Fruit fly (Drosophila melanogaster): Measurements from ENCODE around the gene CG32240.
A peak's percentile ranks its signal among the peaks of the same experiment; 100 is the strongest.

CG32240 gene

DNA sequence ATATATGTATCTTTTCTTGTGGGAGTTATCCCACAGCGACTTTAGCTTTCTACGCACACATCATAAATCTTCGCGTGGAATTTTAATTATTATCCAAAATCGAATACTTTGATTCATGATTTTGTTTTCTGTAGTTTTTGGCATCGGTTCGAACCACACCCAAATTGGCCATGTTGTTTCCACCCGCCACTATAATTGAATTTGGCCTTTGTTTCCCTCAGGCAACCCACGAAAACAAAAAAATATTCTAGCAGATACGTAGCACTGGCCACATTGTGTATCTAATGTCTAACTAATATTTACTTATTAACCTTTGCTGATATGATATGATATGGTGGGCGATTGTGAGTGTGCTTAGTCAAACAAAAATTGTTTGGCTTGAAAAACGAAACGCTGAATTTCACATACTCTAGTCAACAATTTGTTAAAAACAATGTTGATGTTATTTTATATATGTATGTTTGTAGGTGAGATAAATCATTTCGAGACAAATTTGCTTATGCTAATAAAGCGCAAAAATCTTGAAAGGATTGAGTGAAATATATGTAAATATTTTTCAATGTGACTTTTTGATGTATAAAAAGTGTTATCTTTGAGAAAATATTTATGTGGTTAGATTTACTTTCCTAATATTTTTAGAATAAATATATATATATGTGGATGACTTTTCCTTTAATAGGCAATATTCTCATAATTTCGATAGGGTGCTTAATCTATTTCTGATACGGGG lies 26.4 kb downstream of the CG32240 start (continued):
- TF ChIP-seq h (optimal IDR thresholded peaks at IDR 0.05) (no peak), CG2712 (tag; optimal IDR thresholded peaks at IDR 0.05) (peak; percentile 35), CG4404 (GFP tag; IDR thresholded peaks at IDR 0.05) (no peak), emc (GFP tag; optimal IDR thresholded peaks at IDR 0.05) (no peak), CG11560 (tag; IDR thresholded peaks at IDR 0.05) (no peak), dysf (GFP tag; IDR thresholded peaks at IDR 0.05) (0 out of 3 replicates have a peak, but pooled peaks have one; percentile 32), dimm (GFP tag; IDR thresholded peaks at IDR 0.05) (no peak), CG2116 (GFP tag; optimal IDR thresholded peaks at IDR 0.05) (no peak), CG14014 (GFP tag; IDR thresholded peaks at IDR 0.05) (no peak), CG14965 (GFP tag; optimal IDR thresholded peaks at IDR 0.05; ENCODE audit: borderline replicate concordance) (no peak), CG10543 (GFP tag; optimal IDR thresholded peaks at IDR 0.05) (no peak), CG17802 (tag; optimal IDR thresholded peaks at IDR 0.05) (no peak), Mad (GFP tag; optimal IDR thresholded peaks at IDR 0.05) (no peak), CG10274 (GFP tag; optimal IDR thresholded peaks at IDR 0.05) (no peak), NC2α (GFP tag; optimal IDR thresholded peaks at IDR 0.05) (no peak), Nf-YC (tag; optimal IDR thresholded peaks at IDR 0.05) (no peak), ab (GFP tag; optimal IDR thresholded peaks at IDR 0.05) (no peak), grn (GFP tag; optimal IDR thresholded peaks at IDR 0.05) (peak; percentile 5), CG6813 (GFP tag; optimal IDR thresholded peaks at IDR 0.05) (no peak), CG6254 (GFP tag; optimal IDR thresholded peaks at IDR 0.05) (no peak), Nf-YA (GFP tag; IDR thresholded peaks at IDR 0.05) (no peak), kay (GFP tag; optimal IDR thresholded peaks at IDR 0.05) (no peak), nom (GFP tag; optimal IDR thresholded peaks at IDR 0.05) (no peak), Tbp (GFP tag; optimal IDR thresholded peaks at IDR 0.05) (no peak), CG2202 (tag; optimal IDR thresholded peaks at IDR 0.05) (peak; percentile 8), CG34224 (GFP tag; IDR thresholded peaks at IDR 0.05; ENCODE audit: partially characterized antibody) (no peak), CG9876 (GFP tag; optimal IDR thresholded peaks at IDR 0.05) (no peak), CG8924 (tag; optimal IDR thresholded peaks at IDR 0.05) (peak; percentile 49), CG3065 (GFP tag; optimal IDR thresholded peaks at IDR 0.05) (no peak), Dp (GFP tag; optimal IDR thresholded peaks at IDR 0.05) (no peak), Chrac-16 (GFP tag; optimal IDR thresholded peaks at IDR 0.05) (no peak), Ssrp (tag; optimal IDR thresholded peaks at IDR 0.05) (peak; percentile 22), crc (GFP tag; optimal IDR thresholded peaks at IDR 0.05) (no peak), CG13624 (GFP tag; optimal IDR thresholded peaks at IDR 0.05) (no peak), CG4328 (GFP tag; optimal IDR thresholded peaks at IDR 0.05) (no peak), Dfd (GFP tag; optimal IDR thresholded peaks at IDR 0.05) (no peak), inv (GFP tag; IDR thresholded peaks at IDR 0.05; ENCODE audit: partially characterized antibody) (no peak), MTF-1 (GFP tag; optimal IDR thresholded peaks at IDR 0.05; ENCODE audit: borderline replicate concordance) (no peak), CG3995 (GFP tag; optimal IDR thresholded peaks at IDR 0.05) (no peak), Optix (GFP tag; IDR thresholded peaks at IDR 0.05) (no peak), CG11456 (GFP tag; IDR thresholded peaks at IDR 0.05) (no peak), bigmax (GFP tag; optimal IDR thresholded peaks at IDR 0.05) (no peak), CG6854 (GFP tag; optimal IDR thresholded peaks at IDR 0.05) (no peak), CG33213 (GFP tag; optimal IDR thresholded peaks at IDR 0.05) (no peak), YL-1 (GFP tag; optimal IDR thresholded peaks at IDR 0.05) (no peak), vvl (GFP tag; IDR thresholded peaks at IDR 0.05) (no peak), cad (GFP tag; optimal IDR thresholded peaks at IDR 0.05) (no peak), CG14050 (GFP tag; IDR thresholded peaks at IDR 0.05) (no peak), en (GFP tag; optimal IDR thresholded peaks at IDR 0.05) (no peak), CG31365 (tag; optimal IDR thresholded peaks at IDR 0.05) (no peak), CG7987 (GFP tag; optimal IDR thresholded peaks at IDR 0.05) (no peak)

Measured in whole organism, embryonic.